Fruit fly (Drosophila melanogaster) whole organism, embryonic: ENCODE data around the gene Eip63F-1.

Source experiments
- BEAF-32 ChIP-seq: fragments of 200-800 bp; sonication (Bioruptor generic); optimal IDR thresholded peaks from 3 replicates; lab custom pipeline; 2017; ENCODE audit warnings: missing biosample characterization, missing genetic modification characterization, mild to moderate bottlenecking, moderate library complexity, missing genetic modification reagents
- CG10654 ChIP-seq: fragments of 200-800 bp; sonication (Bioruptor generic); optimal IDR thresholded peaks from 2 replicates; lab custom pipeline; 2016; ENCODE audit warnings: missing biosample characterization, missing genetic modification characterization
- CG11093 ChIP-seq: fragments of 200-800 bp; sonication (Bioruptor generic); IDR thresholded peaks from 3 replicates; pipeline ENCODE4 v1.3.6; 2022; ENCODE audit warnings: missing biosample characterization, missing genetic modification characterization
- CG1233 ChIP-seq: fragments of 200-800 bp; sonication (Bioruptor generic); optimal IDR thresholded peaks from 4 replicates; lab custom pipeline; 2018; ENCODE audit warnings: missing biosample characterization, mild to moderate bottlenecking, missing genetic modification characterization
- CG13287 ChIP-seq: fragments of 200-800 bp; sonication (Bioruptor generic); IDR thresholded peaks from 2 replicates; pipeline ENCODE4 v1.3.6; 2022; ENCODE audit warnings: missing biosample characterization, missing genetic modification characterization; ENCODE audit not compliant: partially characterized antibody
- CG13624 ChIP-seq: fragments of 200-800 bp; sonication (Bioruptor generic); optimal IDR thresholded peaks from 2 replicates; lab custom pipeline; 2016; ENCODE audit warnings: missing biosample characterization, missing genetic modification characterization
- CG15011 ChIP-seq: fragments of 200-800 bp; sonication (Bioruptor generic); optimal IDR thresholded peaks from 3 replicates; lab custom pipeline; 2018; ENCODE audit warnings: missing biosample characterization, mild to moderate bottlenecking, missing genetic modification characterization
- CG15269 ChIP-seq: fragments of 200-800 bp; sonication (Bioruptor generic); optimal IDR thresholded peaks from 2 replicates; lab custom pipeline; 2018; ENCODE audit warnings: missing biosample characterization, mild to moderate bottlenecking, missing genetic modification characterization, moderate library complexity
- CG1529 ChIP-seq: fragments of 200-800 bp; sonication (Bioruptor generic); optimal IDR thresholded peaks from 3 replicates; lab custom pipeline; 2018; ENCODE audit warnings: missing biosample characterization, missing genetic modification characterization
- CG17186 ChIP-seq: fragments of 200-800 bp; sonication (Bioruptor generic); optimal IDR thresholded peaks from 3 replicates; lab custom pipeline; 2017; ENCODE audit warnings: missing biosample characterization, missing genetic modification reagents, missing genetic modification characterization
- CG1832 ChIP-seq: fragments of 200-800 bp; sonication (Bioruptor generic); optimal IDR thresholded peaks from 2 replicates; lab custom pipeline; 2017; ENCODE audit warnings: missing biosample characterization, mild to moderate bottlenecking, missing genetic modification characterization, inconsistent platforms
- CG2678 ChIP-seq: fragments of 200-800 bp; sonication (Bioruptor generic); optimal IDR thresholded peaks from 3 replicates; lab custom pipeline; 2019; ENCODE audit warnings: missing biosample characterization, mild to moderate bottlenecking, missing genetic modification characterization, moderate library complexity
- CG2889 ChIP-seq: fragments of 200-800 bp; sonication (Bioruptor generic); IDR thresholded peaks from 3 replicates; pipeline ENCODE4 v1.3.6; 2022; ENCODE audit warnings: missing biosample characterization, missing genetic modification characterization
- CG31388 ChIP-seq: fragments of 200-800 bp; sonication (Bioruptor generic); optimal IDR thresholded peaks from 2 replicates; lab custom pipeline; 2016; ENCODE audit warnings: missing biosample characterization, missing genetic modification characterization
- CG33213 ChIP-seq: fragments of 200-800 bp; sonication (Bioruptor generic); optimal IDR thresholded peaks from 3 replicates; lab custom pipeline; 2016; ENCODE audit warnings: missing biosample characterization, missing genetic modification characterization
- CG3407 ChIP-seq: fragments of 200-800 bp; sonication (Bioruptor generic); optimal IDR thresholded peaks from 2 replicates; lab custom pipeline; 2018; ENCODE audit warnings: missing biosample characterization, mild to moderate bottlenecking, missing genetic modification characterization
- CG3995 ChIP-seq: fragments of 200-800 bp; sonication (Bioruptor generic); optimal IDR thresholded peaks from 3 replicates; lab custom pipeline; 2016; ENCODE audit warnings: missing biosample characterization, missing genetic modification characterization
- CG6175 ChIP-seq: fragments of 200-800 bp; sonication (Bioruptor generic); IDR thresholded peaks from 3 replicates; pipeline ENCODE4 v1.3.6; 2022; ENCODE audit warnings: missing biosample characterization, missing genetic modification characterization
- CG6765 ChIP-seq: fragments of 200-800 bp; sonication (Bioruptor generic); optimal IDR thresholded peaks from 3 replicates; lab custom pipeline; 2017; ENCODE audit warnings: missing biosample characterization, mild to moderate bottlenecking, missing genetic modification characterization
- CG8290 ChIP-seq, 3 experiments: fragments of 200-800 bp; sonication (Bioruptor generic); optimal IDR thresholded peaks; 2 replicates each; lab custom pipeline; 2016 to 2019; ENCODE audit warnings: missing biosample characterization in 3 of 3, missing genetic modification characterization in 3 of 3, mild to moderate bottlenecking in 2 of 3, moderate library complexity in 1 of 3
- CG8478 ChIP-seq: fragments of >200 bp; optimal IDR thresholded peaks from 2 replicates; lab custom pipeline; 2018
- CG9817 ChIP-seq: fragments of 200-800 bp; sonication (Bioruptor generic); optimal IDR thresholded peaks from 2 replicates; lab custom pipeline; 2018; ENCODE audit warnings: missing biosample characterization, mild to moderate bottlenecking, missing genetic modification characterization, moderate library complexity
- CG9876 ChIP-seq: fragments of 200-800 bp; sonication (Bioruptor generic); optimal IDR thresholded peaks from 2 replicates; lab custom pipeline; 2016; ENCODE audit warnings: missing biosample characterization, missing genetic modification characterization
- Dbx ChIP-seq: fragments of 200-800 bp; sonication (Bioruptor generic); IDR thresholded peaks from 3 replicates; pipeline ENCODE4 v1.3.6; 2022; ENCODE audit warnings: missing biosample characterization, missing genetic modification characterization
- Ets97D ChIP-seq: fragments of 200-800 bp; sonication (Bioruptor generic); optimal IDR thresholded peaks from 3 replicates; lab custom pipeline; 2016; ENCODE audit warnings: missing biosample characterization, missing genetic modification characterization
- Fer3 ChIP-seq: fragments of 200-800 bp; sonication (Bioruptor generic); optimal IDR thresholded peaks from 2 replicates; lab custom pipeline; 2018; ENCODE audit warnings: missing biosample characterization, mild to moderate bottlenecking, missing genetic modification characterization, moderate library complexity
- GATAe ChIP-seq: fragments of 200-800 bp; sonication (Bioruptor generic); conservative IDR thresholded peaks from 2 replicates; pipeline ENCODE4 v1.3.6; 2022; ENCODE audit warnings: missing biosample characterization, missing genetic modification characterization
- NFAT ChIP-seq: fragments of 200-800 bp; sonication (Bioruptor generic); IDR thresholded peaks from 2 replicates; pipeline ENCODE4 v1.3.6; 2022; ENCODE audit warnings: missing biosample characterization, missing genetic modification characterization
- Nf-YC ChIP-seq: fragments of 200-800 bp; optimal IDR thresholded peaks from 3 replicates; lab custom pipeline; 2019; ENCODE audit warnings: missing biosample characterization, mild to moderate bottlenecking, missing genetic modification characterization, moderate library complexity
- NfI ChIP-seq: fragments of 200-800 bp; sonication (Bioruptor generic); optimal IDR thresholded peaks from 3 replicates; lab custom pipeline; 2018; ENCODE audit warnings: missing biosample characterization, mild to moderate bottlenecking, missing genetic modification characterization, moderate library complexity
- Oaz ChIP-seq: fragments of 200-800 bp; sonication (Bioruptor generic); IDR thresholded peaks from 2 replicates; pipeline ENCODE4 v1.3.6; 2022; ENCODE audit warnings: missing biosample characterization, missing genetic modification characterization
- Sin3A ChIP-seq: fragments of >200 bp; optimal IDR thresholded peaks from 2 replicates; lab custom pipeline; 2018
- Taf1 ChIP-seq: fragments of 200-800 bp; sonication (Bioruptor generic); IDR thresholded peaks from 2 replicates; pipeline ENCODE4 v1.3.6; 2022; ENCODE audit warnings: missing biosample characterization, missing genetic modification characterization
- ap ChIP-seq: fragments of 200-800 bp; sonication (Bioruptor generic); IDR thresholded peaks from 2 replicates; pipeline ENCODE4 v1.3.6; 2022; ENCODE audit warnings: missing biosample characterization, missing genetic modification characterization
- cas ChIP-seq: fragments of 200-800 bp; sonication (Bioruptor generic); IDR thresholded peaks from 2 replicates; pipeline ENCODE4 v1.3.6; 2022; ENCODE audit warnings: missing biosample characterization, missing genetic modification characterization
- chn ChIP-seq: fragments of 200-800 bp; sonication (Bioruptor generic); optimal IDR thresholded peaks from 2 replicates; lab custom pipeline; 2016; ENCODE audit warnings: missing biosample characterization, missing genetic modification characterization
- knrl ChIP-seq: fragments of 200-800 bp; sonication (Bioruptor generic); IDR thresholded peaks from 3 replicates; pipeline ENCODE4 v1.3.6; 2022; ENCODE audit warnings: missing biosample characterization, missing genetic modification characterization; ENCODE audit not compliant: partially characterized antibody
- lab ChIP-seq: fragments of 200-800 bp; sonication (Bioruptor generic); optimal IDR thresholded peaks from 3 replicates; lab custom pipeline; 2017; ENCODE audit warnings: missing biosample characterization, missing genetic modification characterization, mild to moderate bottlenecking, moderate library complexity, missing genetic modification reagents
- nerfin-2 ChIP-seq: fragments of 200-800 bp; sonication (Bioruptor generic); IDR thresholded peaks from 2 replicates; pipeline ENCODE4 v1.3.6; 2022; ENCODE audit warnings: missing biosample characterization, missing genetic modification characterization; ENCODE audit not compliant: partially characterized antibody
- org-1 ChIP-seq: fragments of 200-800 bp; sonication (Bioruptor generic); optimal IDR thresholded peaks from 2 replicates; lab custom pipeline; 2017; ENCODE audit warnings: missing biosample characterization, missing genetic modification characterization
- pho ChIP-seq: fragments of 200-800 bp; sonication (Bioruptor generic); optimal IDR thresholded peaks from 2 replicates; lab custom pipeline; 2016; ENCODE audit warnings: missing biosample characterization, missing genetic modification characterization
- ranshi ChIP-seq: fragments of 200-800 bp; sonication (Bioruptor generic); IDR thresholded peaks from 2 replicates; pipeline ENCODE4 v1.3.6; 2022; ENCODE audit warnings: missing biosample characterization, missing genetic modification characterization
- repo ChIP-seq: fragments of 200-800 bp; sonication (Bioruptor generic); optimal IDR thresholded peaks from 2 replicates; lab custom pipeline; 2016; ENCODE audit warnings: missing biosample characterization, missing genetic modification characterization
- sc ChIP-seq, 3 experiments: fragments of >200 bp in 2 of 3; fragments of 200-800 bp in 1 of 3; sonication (Bioruptor generic) in 1 of 3; optimal IDR thresholded peaks; 2 replicates in 2 of 3; 3 replicates in 1 of 3; lab custom pipeline; 2017; ENCODE audit warnings: mild to moderate bottlenecking in 1 of 3, missing biosample characterization in 1 of 3, missing genetic modification characterization in 1 of 3, missing genetic modification reagents in 1 of 3
- so ChIP-seq: fragments of 200-800 bp; sonication (Bioruptor generic); IDR thresholded peaks from 3 replicates; pipeline ENCODE4 v1.3.6; 2022; ENCODE audit warnings: missing biosample characterization, missing genetic modification characterization
- toy ChIP-seq: fragments of 200-800 bp; sonication (Bioruptor generic); IDR thresholded peaks from 2 replicates; pipeline ENCODE4 v1.3.6; 2022; ENCODE audit warnings: missing biosample characterization, missing genetic modification characterization
- tup ChIP-seq: fragments of 200-800 bp; sonication (Bioruptor generic); optimal IDR thresholded peaks from 2 replicates; lab custom pipeline; 2016; ENCODE audit warnings: missing biosample characterization, mild to moderate bottlenecking, missing genetic modification characterization, moderate library complexity
- yki ChIP-seq: fragments of >200 bp; optimal IDR thresholded peaks from 3 replicates; lab custom pipeline; 2018
- zf30C ChIP-seq: fragments of 200-800 bp; sonication (Bioruptor generic); optimal IDR thresholded peaks from 3 replicates; lab custom pipeline; 2018; ENCODE audit warnings: missing biosample characterization, mild to moderate bottlenecking, missing genetic modification characterization

The Eip63F-1 gene

DNA sequence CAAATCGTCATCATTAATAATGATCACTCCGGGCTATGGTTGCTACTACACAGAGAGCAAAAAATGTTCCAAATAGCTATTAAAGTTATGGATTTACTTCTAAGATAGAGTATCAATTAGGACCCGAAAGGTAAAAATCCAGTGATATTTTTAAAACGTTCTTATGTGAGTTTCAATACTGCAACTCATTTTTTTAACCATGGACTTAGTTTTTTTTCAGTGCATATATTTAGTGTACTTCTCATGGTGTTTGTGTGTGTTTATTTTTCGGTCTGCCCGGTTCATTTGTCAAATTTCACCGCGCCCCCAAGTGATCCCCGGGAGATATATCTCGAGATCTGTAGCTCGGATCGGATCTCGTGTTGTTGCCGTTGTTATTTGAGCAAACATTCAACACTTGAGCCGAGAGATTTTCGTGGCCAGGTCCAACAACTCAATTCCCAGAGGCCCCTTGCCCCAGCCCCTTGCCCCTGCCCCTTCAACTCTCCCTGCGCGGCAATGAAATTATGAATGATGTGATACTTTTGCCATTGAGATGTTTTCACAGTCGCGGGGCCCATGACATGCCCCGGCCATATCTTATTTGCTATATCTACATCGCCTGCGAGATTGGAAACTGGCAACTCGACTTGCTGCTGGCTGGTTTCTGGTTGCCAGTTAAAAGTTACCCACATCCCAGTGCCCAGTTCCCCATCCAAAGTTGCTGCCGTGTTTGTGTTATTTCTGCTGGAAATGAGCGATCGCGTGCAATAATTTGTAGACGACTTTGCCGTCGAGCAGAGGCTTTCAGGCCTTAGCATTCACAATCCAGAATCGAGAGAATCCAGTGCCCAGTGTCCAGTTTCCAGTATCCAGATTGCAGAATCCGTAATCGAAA is 72.7 kb downstream of the Eip63F-1 start (continued):
- TF ChIP-seq chn, result peak; percentile 75
- no peak for TF ChIP-seq Oaz
- TF ChIP-seq cas, result no peak
- TF ChIP-seq CG15011 (GFP tag; lab: Kevin White, UChicago), result peak; percentile 3
- TF ChIP-seq CG8478 (lab: Kevin White, UChicago), result no peak
- peak; percentile 42; the same call in 1 of the 3 replicates for TF ChIP-seq CG6175
- no peak for TF ChIP-seq CG13287 (GFP tag; lab: Robert Waterston, UW)
- TF ChIP-seq lab (GFP tag; lab: Kevin White, UChicago), result peak; percentile 37
- peak; percentile 41 for TF ChIP-seq NfI (GFP tag; lab: Kevin White, UChicago)
- peak; percentile 3 for TF ChIP-seq tup (GFP tag; lab: Kevin White, UChicago)
- TF ChIP-seq sc (optimal IDR thresholded peaks at IDR 0.05; lab: Kevin White, UChicago), result no peak
- TF ChIP-seq sc (GFP tag; optimal IDR thresholded peaks at IDR 0.05; lab: Kevin White, UChicago), result peak; percentile 54
- TF ChIP-seq CG11093 (GFP tag; lab: Robert Waterston, UW), result 0 out of 3 replicates have a peak, but pooled peaks have one; percentile 28
- TF ChIP-seq NFAT (GFP tag; lab: Robert Waterston, UW), result no peak
- TF ChIP-seq CG10654 (GFP tag; lab: Kevin White, UChicago), result peak; percentile 78
- peak; percentile 75 for TF ChIP-seq zf30C (GFP tag; lab: Kevin White, UChicago)
- TF ChIP-seq ap (GFP tag; lab: Robert Waterston, UW), result peak; percentile 31; the same call in 1 of the 2 replicates
- peak; percentile 1 for TF ChIP-seq org-1 (GFP tag; lab: Kevin White, UChicago)
- TF ChIP-seq CG6765, result no peak
- TF ChIP-seq Sin3A (lab: Kevin White, UChicago), result no peak
- no peak for TF ChIP-seq Dbx (GFP tag; lab: Robert Waterston, UW)
- TF ChIP-seq toy (GFP tag; lab: Robert Waterston, UW), result no peak
- TF ChIP-seq so (GFP tag; lab: Robert Waterston, UW), result peak; percentile 43; the same call in 1 of the 3 replicates
- no peak for TF ChIP-seq Nf-YC
- TF ChIP-seq CG1832 (GFP tag; lab: Kevin White, UChicago), result no peak
- peak; percentile 35 for TF ChIP-seq CG15269 (tag; lab: Kevin White, UChicago)
- TF ChIP-seq knrl (GFP tag; lab: Robert Waterston, UW), result no peak
- TF ChIP-seq CG3995 (GFP tag; lab: Kevin White, UChicago), result no peak
- TF ChIP-seq CG8290 (GFP tag; optimal IDR thresholded peaks at IDR 0.05; lab: Kevin White, UChicago), result peak; percentile 5
- TF ChIP-seq CG8290 (tag; optimal IDR thresholded peaks at IDR 0.05; lab: Kevin White, UChicago), result peak in 1 of 2 experiments; percentile 30
- TF ChIP-seq ranshi (GFP tag; lab: Robert Waterston, UW), result peak; percentile 53; the same call in 1 of the 2 replicates
- TF ChIP-seq nerfin-2 (GFP tag; lab: Robert Waterston, UW), result no peak
- peak; percentile 8 for TF ChIP-seq CG3407 (GFP tag; lab: Kevin White, UChicago)
- TF ChIP-seq CG2889 (GFP tag; lab: Robert Waterston, UW), result no peak
- no peak for TF ChIP-seq yki (lab: Kevin White, UChicago)
- peak; percentile 27 for TF ChIP-seq CG9876
- peak; percentile 73 for TF ChIP-seq CG2678 (tag; lab: Kevin White, UChicago)
- peak; percentile 53 for TF ChIP-seq CG13624
- TF ChIP-seq CG9817, result no peak
- no peak for TF ChIP-seq GATAe
- no peak for TF ChIP-seq BEAF-32
- TF ChIP-seq Taf1, result no peak
- TF ChIP-seq CG1529 (GFP tag; lab: Kevin White, UChicago), result peak; percentile 62
- no peak for TF ChIP-seq pho (GFP tag; lab: Kevin White, UChicago)
- peak; percentile 14 for TF ChIP-seq repo
- TF ChIP-seq CG17186 (GFP tag; lab: Kevin White, UChicago), result no peak
- peak; percentile 46 for TF ChIP-seq Fer3 (tag; lab: Kevin White, UChicago)
- TF ChIP-seq Ets97D, result no peak
- TF ChIP-seq CG1233 (GFP tag; lab: Kevin White, UChicago), result peak; percentile 9
- TF ChIP-seq CG33213 (GFP tag; lab: Kevin White, UChicago), result peak; percentile 62
- no peak for TF ChIP-seq CG31388 (GFP tag; lab: Kevin White, UChicago)
